Fruit fly (Drosophila melanogaster): ENCODE data around the gene phu.

- TF ChIP-seq pan (optimal IDR thresholded peaks at IDR 0.05) = no peak
- TF ChIP-seq psq (optimal IDR thresholded peaks at IDR 0.05) = no peak
- no peak for TF ChIP-seq EcR (GFP tag; optimal IDR thresholded peaks at IDR 0.05)
- TF ChIP-seq Dll (optimal IDR thresholded peaks at IDR 0.05) = no peak
- TF ChIP-seq CG8478 (optimal IDR thresholded peaks at IDR 0.05) = no peak
These were observed 6.6 kb upstream of the phu start for dm6 chr3R:9487961-9488360.

Measured in whole organism.